Worm (Caenorhabditis elegans) whole organism, L1 larva: Measurements from ENCODE around the gene F23F12.13.

Source experiments
- aha-1 ChIP-seq: fragments of 150-350 bp; optimal IDR thresholded peaks from 2 replicates; lab custom pipeline; 2014; ENCODE audit warnings: missing biosample characterization, missing genetic modification characterization
- alr-1 ChIP-seq: fragments of 200-800 bp; sonication (Bioruptor generic); optimal IDR thresholded peaks from 2 replicates; lab custom pipeline; 2018; ENCODE audit warnings: borderline replicate concordance, mild to moderate bottlenecking, missing genetic modification characterization, missing compliant biosample characterization
- ama-1 ChIP-seq: fragments of 150-350 bp; optimal IDR thresholded peaks from 2 replicates; lab custom pipeline; 2014
- blmp-1 ChIP-seq: fragments of 150-350 bp; optimal IDR thresholded peaks from 2 replicates; lab custom pipeline; 2014; ENCODE audit warnings: missing biosample characterization, missing genetic modification characterization
- ceh-63 ChIP-seq: fragments of 200-800 bp; sonication (Bioruptor generic); optimal IDR thresholded peaks from 2 replicates; lab custom pipeline; 2018; ENCODE audit warnings: mild to moderate bottlenecking, missing genetic modification characterization, missing compliant biosample characterization
- ceh-88 ChIP-seq: fragments of 200-800 bp; sonication (Bioruptor generic); IDR thresholded peaks from 2 replicates; pipeline ENCODE4 v1.3.6; 2022; ENCODE audit warnings: missing genetic modification characterization, missing compliant biosample characterization
- ceh-90 ChIP-seq: sonication (generic microtip); optimal IDR thresholded peaks from 2 replicates; lab custom pipeline; 2016; ENCODE audit warnings: missing genetic modification characterization, missing compliant biosample characterization
- ces-1 ChIP-seq: fragments of 150-350 bp; optimal IDR thresholded peaks from 2 replicates; lab custom pipeline; 2014; ENCODE audit warnings: missing biosample characterization, missing genetic modification reagents, missing genetic modification characterization
- egl-27 ChIP-seq, 2 experiments: fragments of 150-350 bp in 1 of 2; sonication (generic microtip); optimal IDR thresholded peaks; 3 replicates each; lab custom pipeline; 2017 to 2018; ENCODE audit warnings: missing biosample characterization in 2 of 2, missing genetic modification characterization in 2 of 2, missing genetic modification reagents in 2 of 2
- elt-3 ChIP-seq, 6 experiments: fragments of 150-350 bp in 1 of 6; sonication (generic microtip); optimal IDR thresholded peaks; 2 replicates each; lab custom pipeline; 2017 to 2018; ENCODE audit warnings: missing biosample characterization in 6 of 6, missing genetic modification characterization in 6 of 6, inconsistent platforms in 1 of 6
- ets-5 ChIP-seq: fragments of 200-800 bp; sonication (Bioruptor generic); IDR thresholded peaks from 2 replicates; pipeline ENCODE4 v1.3.6; 2022; ENCODE audit warnings: missing genetic modification characterization, missing compliant biosample characterization
- fkh-4 ChIP-seq: sonication (generic microtip); optimal IDR thresholded peaks from 2 replicates; lab custom pipeline; 2016; ENCODE audit warnings: missing compliant biosample characterization, missing genetic modification characterization, borderline replicate concordance
- fkh-8 ChIP-seq: sonication (generic microtip); optimal IDR thresholded peaks from 2 replicates; lab custom pipeline; 2016; ENCODE audit warnings: mild to moderate bottlenecking, missing genetic modification characterization, missing compliant biosample characterization
- fos-1 ChIP-seq: fragments of 150-350 bp; optimal IDR thresholded peaks from 2 replicates; lab custom pipeline; 2014; ENCODE audit warnings: missing biosample characterization, missing genetic modification characterization
- isw-1 ChIP-seq: fragments of 200-800 bp; sonication (Bioruptor generic); IDR thresholded peaks from 2 replicates; pipeline ENCODE4 v1.3.6; 2022; ENCODE audit warnings: missing genetic modification characterization, missing compliant biosample characterization
- lin-14 ChIP-seq: fragments of 200-800 bp; sonication (Bioruptor generic); optimal IDR thresholded peaks from 2 replicates; lab custom pipeline; 2018; ENCODE audit warnings: mild to moderate bottlenecking, missing genetic modification characterization, moderate library complexity, missing compliant biosample characterization
- lsy-2 ChIP-seq, 2 experiments: fragments of 150-350 bp; optimal IDR thresholded peaks; 2 replicates each; lab custom pipeline; 2014; ENCODE audit warnings: missing biosample characterization in 2 of 2, missing genetic modification characterization in 2 of 2
- mab-9 ChIP-seq: fragments of 200-800 bp; sonication (Bioruptor generic); IDR thresholded peaks from 2 replicates; pipeline ENCODE4 v1.3.6; 2022; ENCODE audit warnings: missing genetic modification reagents, missing genetic modification characterization, missing compliant biosample characterization
- mep-1 ChIP-seq: fragments of 150-350 bp; optimal IDR thresholded peaks from 2 replicates; lab custom pipeline; 2014; ENCODE audit warnings: missing biosample characterization, missing genetic modification characterization
- nhr-12 ChIP-seq: sonication (generic microtip); optimal IDR thresholded peaks from 2 replicates; lab custom pipeline; 2017; ENCODE audit warnings: missing biosample characterization, missing genetic modification characterization
- nhr-19 ChIP-seq: fragments of 200-800 bp; sonication (Bioruptor generic); conservative IDR thresholded peaks from 2 replicates; pipeline ENCODE4 v1.3.6; 2022; ENCODE audit warnings: missing genetic modification characterization, missing compliant biosample characterization
- nhr-237 ChIP-seq: fragments of 150-350 bp; optimal IDR thresholded peaks from 2 replicates; lab custom pipeline; 2014; ENCODE audit warnings: missing biosample characterization, missing genetic modification characterization
- nhr-47 ChIP-seq: sonication (generic microtip); optimal IDR thresholded peaks from 2 replicates; lab custom pipeline; 2016; ENCODE audit warnings: mild to moderate bottlenecking, missing genetic modification characterization, moderate library complexity, missing compliant biosample characterization
- nhr-71 ChIP-seq: sonication (generic microtip); optimal IDR thresholded peaks from 2 replicates; lab custom pipeline; 2016; ENCODE audit warnings: mild to moderate bottlenecking, missing genetic modification characterization, moderate library complexity, missing compliant biosample characterization
- nhr-77 ChIP-seq: fragments of 150-350 bp; optimal IDR thresholded peaks from 2 replicates; lab custom pipeline; 2014; ENCODE audit warnings: missing biosample characterization, missing genetic modification characterization
- nhr-84 ChIP-seq: sonication (generic microtip); optimal IDR thresholded peaks from 2 replicates; lab custom pipeline; 2017; ENCODE audit warnings: missing biosample characterization, missing genetic modification characterization
- nhr-85 ChIP-seq: sonication (generic microtip); peaks from one replicate; lab custom pipeline; 2016; ENCODE audit warnings: missing genetic modification characterization, inconsistent platforms, missing compliant biosample characterization
- pag-3 ChIP-seq: sonication (generic microtip); optimal IDR thresholded peaks from 2 replicates; lab custom pipeline; 2017; ENCODE audit warnings: missing genetic modification characterization, mild to moderate bottlenecking, missing compliant biosample characterization, antibody characterized with exemption, borderline replicate concordance; ENCODE audit not compliant: insufficient read depth
- rnt-1 ChIP-seq: sonication (generic microtip); optimal IDR thresholded peaks from 2 replicates; lab custom pipeline; 2016; ENCODE audit warnings: mild to moderate bottlenecking, missing genetic modification characterization, moderate library complexity, missing compliant biosample characterization
- sox-4 ChIP-seq: sonication (generic microtip); optimal IDR thresholded peaks from 2 replicates; lab custom pipeline; 2016; ENCODE audit warnings: missing genetic modification characterization, missing compliant biosample characterization
- sptf-1 ChIP-seq: fragments of 150-350 bp; optimal IDR thresholded peaks from 2 replicates; lab custom pipeline; 2014; ENCODE audit warnings: missing biosample characterization, missing genetic modification characterization
- swsn-7 ChIP-seq: sonication (generic microtip); optimal IDR thresholded peaks from 2 replicates; lab custom pipeline; 2016; ENCODE audit warnings: missing genetic modification characterization, missing compliant biosample characterization
- unc-30 ChIP-seq: sonication (generic microtip); optimal IDR thresholded peaks from 2 replicates; lab custom pipeline; 2017; ENCODE audit warnings: missing biosample characterization, missing genetic modification characterization
- unc-62 ChIP-seq: fragments of 150-350 bp; optimal IDR thresholded peaks from 2 replicates; lab custom pipeline; 2014; ENCODE audit warnings: missing biosample characterization, missing genetic modification reagents, missing genetic modification characterization
- unc-98 ChIP-seq: fragments of 200-800 bp; sonication (Bioruptor generic); IDR thresholded peaks from 2 replicates; pipeline ENCODE4 v1.3.6; 2022; ENCODE audit warnings: missing genetic modification characterization, missing compliant biosample characterization
- ztf-11 ChIP-seq, 2 experiments: sonication (generic microtip); optimal IDR thresholded peaks; 2 replicates each; lab custom pipeline; 2016 to 2017; ENCODE audit warnings: missing genetic modification characterization in 2 of 2, missing biosample characterization in 1 of 2, missing compliant biosample characterization in 1 of 2

Gene F23F12.13

DNA sequence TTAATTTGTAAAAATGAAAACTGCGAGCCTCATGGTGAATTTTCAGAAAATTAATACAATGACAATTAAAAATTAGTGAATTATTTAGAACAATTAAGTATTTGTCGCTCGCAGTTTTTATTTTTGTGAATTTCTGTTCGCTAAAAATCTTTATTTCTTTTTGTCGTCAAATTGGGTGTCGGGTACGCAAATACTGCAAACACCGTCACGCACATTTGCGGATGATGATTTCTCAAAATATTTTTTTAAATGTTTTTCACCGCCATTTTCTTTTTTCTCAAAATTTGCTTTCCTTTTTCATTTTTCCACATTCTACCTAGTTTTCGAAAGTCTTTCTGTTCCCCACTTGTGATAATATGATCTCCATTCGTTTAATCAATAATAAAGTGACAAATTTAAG, 6.6 kb upstream of the F23F12.13 start (continued):
- no peak for TF ChIP-seq elt-3 (tag; optimal IDR thresholded peaks at IDR 0.05; lab: Kevin White, UChicago)

DNA sequence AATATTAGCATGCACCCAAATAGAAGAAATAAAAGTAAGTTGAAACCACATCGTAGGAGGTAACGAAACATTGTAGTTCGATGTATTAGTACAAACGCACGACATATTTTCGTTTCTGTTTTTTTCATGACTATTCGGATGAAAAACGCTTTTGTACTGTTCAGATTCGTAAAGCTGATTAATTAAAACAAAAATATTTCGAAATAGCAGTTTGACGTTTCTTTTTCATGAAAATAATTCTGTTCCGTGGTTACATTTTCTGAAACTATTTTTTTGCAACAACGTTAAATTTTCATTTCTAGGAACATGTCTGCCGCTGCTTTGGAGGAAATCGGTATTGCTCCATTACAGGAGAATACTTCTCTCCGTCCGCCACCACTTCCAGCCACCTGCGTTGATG, 6.0 kb upstream of the F23F12.13 start, which contains the start of gene rpt-3:
TSS of gene rpt-3 (plus strand) at position 301 of the 400 bp plus-strand sequence.
- TF ChIP-seq unc-30 (no peak), rnt-1 (no peak), lsy-2 (tag; optimal IDR thresholded peaks at IDR 0.05; lab: Kevin White, UChicago) (no peak), nhr-12 (tag; lab: Kevin White, UChicago) (no peak), fos-1 (tag; lab: Kevin White, UChicago) (no peak), fkh-4 (tag; lab: Kevin White, UChicago) (no peak), aha-1 (tag; lab: Kevin White, UChicago) (no peak), ztf-11 (tag; optimal IDR thresholded peaks at IDR 0.05; lab: Kevin White, UChicago) (no peak), blmp-1 (tag; lab: Kevin White, UChicago) (no peak), egl-27 (tag; optimal IDR thresholded peaks at IDR 0.05; lab: Kevin White, UChicago) (no peak), ceh-88 (GFP tag; lab: Robert Waterston, UW) (no peak), ets-5 (GFP tag; lab: Robert Waterston, UW) (no peak), ama-1 (lab: Kevin White, UChicago) (no peak), nhr-47 (tag; lab: Kevin White, UChicago) (no peak), swsn-7 (tag; lab: Kevin White, UChicago) (no peak)

ce11 chrIII:6490989-6491388, 4.5 kb upstream of the F23F12.13 start:
- TF ChIP-seq nhr-77 (tag; lab: Kevin White, UChicago) (no peak), fkh-8 (tag; lab: Kevin White, UChicago) (no peak), pag-3 (tag; lab: Kevin White, UChicago) (no peak), fos-1 (tag; lab: Kevin White, UChicago) (no peak), nhr-85 (tag; lab: Kevin White, UChicago) (no peak), nhr-84 (no peak), ceh-90 (no peak), nhr-71 (tag; lab: Kevin White, UChicago) (no peak), rnt-1 (no peak), unc-62 (GFP tag; lab: Kevin White, UChicago) (no peak), ces-1 (GFP tag; lab: Kevin White, UChicago) (no peak), alr-1 (tag; lab: Kevin White, UChicago) (no peak), mep-1 (tag; lab: Kevin White, UChicago) (no peak), unc-98 (GFP tag; lab: Robert Waterston, UW) (no peak), ztf-11 (tag; optimal IDR thresholded peaks at IDR 0.05; lab: Kevin White, UChicago) (no peak)
- TF ChIP-seq, all 84 proteins: peak for 0

DNA sequence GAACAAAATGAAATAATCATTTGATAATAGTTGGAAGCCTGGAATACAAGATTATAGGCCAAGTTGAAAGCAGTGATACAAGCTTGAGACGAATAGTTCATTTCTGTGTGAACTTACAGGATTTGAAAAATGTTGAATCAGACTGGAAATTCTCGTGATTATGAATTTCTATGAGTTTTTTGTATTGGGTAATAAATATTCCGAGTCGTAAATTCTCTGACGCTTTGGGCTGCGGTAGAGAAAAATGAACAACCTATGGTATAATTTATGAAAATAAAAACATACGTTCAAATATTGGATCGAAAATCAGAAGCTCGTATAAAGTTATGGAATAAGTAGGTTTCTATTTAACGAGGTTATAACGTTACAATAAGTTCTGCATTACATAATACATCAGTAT, 2.7 kb upstream of the F23F12.13 start, which contains the start of gene srb-11:
TSS of gene srb-11 (minus strand) at position 101 of the 400 bp plus-strand sequence.
- TF ChIP-seq lin-14 (GFP tag; lab: Kevin White, UChicago) (no peak), ceh-90 (no peak), sox-4 (tag; lab: Kevin White, UChicago) (no peak), swsn-7 (tag; lab: Kevin White, UChicago) (no peak), nhr-12 (tag; lab: Kevin White, UChicago) (no peak), nhr-237 (no peak), unc-98 (GFP tag; lab: Robert Waterston, UW) (no peak), isw-1 (GFP tag; lab: Robert Waterston, UW) (no peak), ama-1 (lab: Kevin White, UChicago) (no peak), nhr-47 (tag; lab: Kevin White, UChicago) (no peak), nhr-84 (no peak), blmp-1 (tag; lab: Kevin White, UChicago) (no peak), alr-1 (tag; lab: Kevin White, UChicago) (no peak)
- TF ChIP-seq, all 84 proteins: peak for 0

- TF ChIP-seq sptf-1 (tag; lab: Kevin White, UChicago): no peak
- no peak for TF ChIP-seq nhr-19
- TF ChIP-seq ceh-63 (GFP tag; lab: Kevin White, UChicago): no peak
- no peak for TF ChIP-seq mab-9 (GFP tag; lab: Robert Waterston, UW)
- TF ChIP-seq lsy-2 (tag; optimal IDR thresholded peaks at IDR 0.05; lab: Kevin White, UChicago): no peak
These were observed 2.7 kb downstream of the F23F12.13 start, which contains the start of gene sdz-15 for ce11 chrIII:6498176-6498575. Gene sdz-15, plus strand, starts transcription at chrIII:6498476.
